Fruit fly (Drosophila melanogaster) whole organism, embryonic: ENCODE results near the gene BG642163.

ENCODE experiments used
- Abd-B ChIP-seq: fragments of 200-800 bp; sonication (Bioruptor generic); optimal IDR thresholded peaks from 2 replicates; lab custom pipeline; 2018; ENCODE audit warnings: missing biosample characterization, mild to moderate bottlenecking, missing genetic modification characterization, moderate library complexity
- Ada2b ChIP-seq: fragments of 200-800 bp; sonication (Bioruptor generic); IDR thresholded peaks from 2 replicates; pipeline ENCODE4 v1.3.6; 2022; ENCODE audit warnings: missing biosample characterization, missing genetic modification characterization
- chinmo ChIP-seq: fragments of 200-800 bp; sonication (Bioruptor generic); IDR thresholded peaks from 4 replicates; pipeline ENCODE4 v1.3.6; 2022; ENCODE audit warnings: missing biosample characterization, missing genetic modification characterization; ENCODE audit not compliant: partially characterized antibody
- hth ChIP-seq: fragments of >200 bp; optimal IDR thresholded peaks from 2 replicates; lab custom pipeline; 2017; ENCODE audit warnings: inconsistent platforms
- sens ChIP-seq: fragments of 200-800 bp; sonication (Bioruptor generic); peaks from one replicate; lab custom pipeline; 2016; ENCODE audit warnings: missing biosample characterization, missing genetic modification characterization

BG642163 gene

dm6 chr2L:4690602-4691001, 49.5 kb downstream of the BG642163 start, which contains the start of gene CG3251:
TSS of gene CG3251 (minus strand) at chr2L:4690702.
- no peak for TF ChIP-seq Abd-B (GFP tag; lab: Kevin White, UChicago)
- no peak for TF ChIP-seq hth (lab: Kevin White, UChicago)
- TF ChIP-seq chinmo (GFP tag; lab: Robert Waterston, UW): no peak
- TF ChIP-seq Ada2b (GFP tag; lab: Robert Waterston, UW): no peak
- no peak for TF ChIP-seq sens (GFP tag; lab: Kevin White, UChicago)
